Worm (Caenorhabditis elegans): ENCODE data around the gene sup-36.

Gene sup-36

DNA sequence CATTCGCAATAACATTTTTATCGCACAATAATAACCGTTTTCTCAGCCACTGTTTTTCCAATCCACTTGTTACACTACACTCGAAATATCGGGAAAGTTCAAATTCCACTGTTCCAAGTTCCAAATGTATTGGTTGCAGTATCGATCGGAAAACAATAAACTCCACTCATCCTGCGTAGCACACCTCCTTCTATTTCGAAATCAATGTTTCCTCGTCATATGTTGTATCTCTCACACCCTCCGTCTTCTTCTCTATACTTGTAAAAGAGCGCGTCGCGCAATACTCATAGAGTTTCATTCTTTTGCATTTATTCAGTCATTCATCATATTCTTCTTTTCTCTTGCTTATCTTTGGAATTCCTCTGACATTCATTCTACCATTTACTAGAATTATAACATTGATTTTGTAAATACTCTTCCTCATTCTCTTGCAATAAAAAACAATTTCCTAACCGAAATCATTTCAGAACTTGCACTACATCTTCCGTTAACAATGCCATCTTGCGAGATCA is at the start of gene sup-36:
sup-36 (plus strand) TSS at position 462 of the 512 bp plus-strand sequence.
- TF ChIP-seq fos-1 (tag; optimal IDR thresholded peaks at IDR 0.05) (peak; percentile 47), nhr-11 (tag; optimal IDR thresholded peaks at IDR 0.05) (no peak), nhr-129 (tag; optimal IDR thresholded peaks at IDR 0.05) (peak; percentile 62), sma-9 (GFP tag; optimal IDR thresholded peaks at IDR 0.05) (peak; percentile 18), sma-9 (tag; optimal IDR thresholded peaks at IDR 0.05) (no peak), elt-3 (tag; optimal IDR thresholded peaks at IDR 0.05) (no peak), crh-2 (tag; optimal IDR thresholded peaks at IDR 0.05) (peak; percentile 12), C34F6.9 (tag; optimal IDR thresholded peaks at IDR 0.05) (peak; percentile 51), unc-55 (GFP tag; optimal IDR thresholded peaks at IDR 0.05) (peak; percentile 74)

- TF ChIP-seq elt-1 (tag; optimal IDR thresholded peaks at IDR 0.05) (no peak), snpc-4 (tag; optimal IDR thresholded peaks at IDR 0.05) (no peak), ztf-1 (GFP tag; conservative IDR thresholded peaks at IDR 0.05) (no peak), nhr-12 (tag; optimal IDR thresholded peaks at IDR 0.05) (no peak), unc-55 (GFP tag; optimal IDR thresholded peaks at IDR 0.05) (no peak), gmeb-1 (tag; optimal IDR thresholded peaks at IDR 0.05) (no peak), ztf-11 (tag; optimal IDR thresholded peaks at IDR 0.05) (no peak), nhr-23 (tag; optimal IDR thresholded peaks at IDR 0.05) (no peak), ceh-82 (tag; optimal IDR thresholded peaks at IDR 0.05) (no peak), C34F6.9 (tag; optimal IDR thresholded peaks at IDR 0.05) (no peak), alr-1 (tag; optimal IDR thresholded peaks at IDR 0.05) (no peak), blmp-1 (tag; optimal IDR thresholded peaks at IDR 0.05; ENCODE audit: insufficient read depth) (no peak), lin-13 (GFP tag; optimal IDR thresholded peaks at IDR 0.05) (no peak), zag-1 (tag; optimal IDR thresholded peaks at IDR 0.05) (no peak), aly-2 (tag; optimal IDR thresholded peaks at IDR 0.05) (no peak), unc-39 (tag; optimal IDR thresholded peaks at IDR 0.05) (no peak), sem-4 (tag; optimal IDR thresholded peaks at IDR 0.05) (no peak), mbf-1 (tag; optimal IDR thresholded peaks at IDR 0.05) (no peak), ztf-4 (tag; optimal IDR thresholded peaks at IDR 0.05) (no peak)
Measured at ce11 chrIV:6552036-6552435, 49.4 kb upstream of the sup-36 start.

DNA sequence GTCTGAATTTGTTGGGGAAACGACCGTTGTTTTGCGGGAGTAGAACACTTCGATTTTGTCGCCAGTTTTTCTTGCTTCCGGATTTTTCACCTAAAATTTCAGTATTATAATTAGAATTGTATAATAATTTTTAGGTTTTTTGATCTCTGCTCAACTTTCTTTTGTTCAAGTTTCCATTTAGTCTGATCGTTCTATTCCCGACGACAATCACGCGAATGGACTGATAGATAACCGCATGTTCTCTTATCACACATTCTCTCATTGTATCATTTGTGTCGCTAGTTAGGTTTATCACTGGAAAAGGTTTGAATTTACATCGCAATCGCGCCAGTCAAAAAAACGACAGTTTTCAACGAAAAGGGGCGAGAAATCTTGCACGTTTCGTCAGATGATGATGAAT is 46.6 kb upstream of the sup-36 start:
- TF ChIP-seq sma-3 (GFP tag; optimal IDR thresholded peaks at IDR 0.05) = peak; percentile 26
- TF ChIP-seq gmeb-1 (tag; optimal IDR thresholded peaks at IDR 0.05) = peak; percentile 23
- TF ChIP-seq fos-1 (tag; optimal IDR thresholded peaks at IDR 0.05) = peak; percentile 97
- peak; percentile 7 for TF ChIP-seq nhr-129 (tag; optimal IDR thresholded peaks at IDR 0.05)
- TF ChIP-seq sma-9 (GFP tag; optimal IDR thresholded peaks at IDR 0.05) = peak; percentile 83
- TF ChIP-seq sma-9 (tag; optimal IDR thresholded peaks at IDR 0.05) = no peak
- no peak for TF ChIP-seq unc-39 (tag; optimal IDR thresholded peaks at IDR 0.05)
- no peak for TF ChIP-seq mbf-1 (tag; optimal IDR thresholded peaks at IDR 0.05)
- TF ChIP-seq nhr-21 (tag; optimal IDR thresholded peaks at IDR 0.05) = peak; percentile 15
- TF ChIP-seq crh-2 (tag; optimal IDR thresholded peaks at IDR 0.05) = peak; percentile 47
- TF ChIP-seq ama-1 (optimal IDR thresholded peaks at IDR 0.05) = no peak
- peak in 1 of 2 experiments; percentile 17 for TF ChIP-seq lsy-2 (tag; optimal IDR thresholded peaks at IDR 0.05)
- TF ChIP-seq R02D3.7 (tag; optimal IDR thresholded peaks at IDR 0.05) = no peak
- TF ChIP-seq mab-5 (tag; optimal IDR thresholded peaks at IDR 0.05) = no peak

DNA sequence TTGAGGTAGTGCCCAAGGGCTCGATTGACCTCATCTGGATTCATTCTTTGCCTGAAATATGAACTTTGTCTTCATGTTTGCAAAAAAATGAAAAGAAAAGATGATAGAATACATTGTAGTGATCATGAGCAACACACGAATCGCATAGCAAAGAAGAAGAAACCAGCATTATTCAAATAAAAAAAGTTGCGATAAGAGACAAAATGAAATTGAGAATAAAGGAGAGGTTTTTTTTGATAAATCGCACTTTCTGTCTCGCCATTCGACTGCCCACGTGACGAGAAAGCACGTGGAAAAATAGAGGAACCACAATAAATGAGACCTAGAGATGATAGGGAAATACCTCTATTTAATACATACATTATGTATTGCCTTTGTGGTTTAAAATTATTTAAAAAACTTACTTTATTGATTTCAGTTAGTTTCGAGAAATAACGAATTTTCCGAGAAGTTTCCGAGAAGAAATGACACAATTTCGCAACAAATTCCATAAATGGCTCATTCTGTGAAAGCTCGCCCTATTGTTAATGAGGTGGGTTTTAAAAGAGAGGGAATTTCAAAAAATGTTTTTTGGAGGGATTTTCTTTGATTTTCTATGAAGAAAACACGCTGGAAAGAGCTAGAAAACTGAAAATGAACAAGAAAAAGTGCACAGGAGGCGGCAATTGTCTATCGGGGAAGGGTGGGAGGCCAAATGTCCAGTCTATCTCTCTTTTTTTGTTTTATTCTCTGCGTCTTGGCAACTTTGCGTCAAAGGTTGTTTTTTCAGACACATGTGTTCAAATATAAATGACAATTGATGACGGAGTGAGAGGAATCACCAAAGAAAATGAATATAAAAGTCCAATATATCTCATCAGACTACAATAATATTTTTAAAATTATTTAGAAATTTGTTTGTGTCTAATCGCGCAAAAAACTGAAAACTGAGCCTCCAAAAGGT is 45.8 kb upstream of the sup-36 start, which contains the start of gene paqr-1:
paqr-1 (minus strand) TSS at position 51 of the 943 bp plus-strand sequence.
- no peak for TF ChIP-seq mab-5 (tag; optimal IDR thresholded peaks at IDR 0.05)
- peak; percentile 64 for TF ChIP-seq blmp-1 (tag; optimal IDR thresholded peaks at IDR 0.05; ENCODE audit: insufficient read depth)
- TF ChIP-seq crh-2 (tag; optimal IDR thresholded peaks at IDR 0.05) = peak; percentile 14
- no peak for TF ChIP-seq Y55F3AM.14 (GFP tag; optimal IDR thresholded peaks at IDR 0.05)
- TF ChIP-seq mdl-1 (tag; optimal IDR thresholded peaks at IDR 0.05) = peak in 1 of 2 experiments; percentile 40
- no peak for TF ChIP-seq mbf-1 (tag; optimal IDR thresholded peaks at IDR 0.05)
- no peak for TF ChIP-seq nhr-25 (tag; optimal IDR thresholded peaks at IDR 0.05)
- no peak for TF ChIP-seq ztf-1 (GFP tag; conservative IDR thresholded peaks at IDR 0.05)
- no peak for TF ChIP-seq sem-4 (tag; optimal IDR thresholded peaks at IDR 0.05)
- peak; percentile 36 for TF ChIP-seq gmeb-1 (tag; optimal IDR thresholded peaks at IDR 0.05)
- TF ChIP-seq nhr-129 (tag; optimal IDR thresholded peaks at IDR 0.05) = peak; percentile 31
- no peak for TF ChIP-seq zag-1 (tag; optimal IDR thresholded peaks at IDR 0.05)
- no peak for TF ChIP-seq aly-2 (tag; optimal IDR thresholded peaks at IDR 0.05)
- no peak for TF ChIP-seq dmd-4 (tag; optimal IDR thresholded peaks at IDR 0.05)
- TF ChIP-seq lsy-2 (tag; optimal IDR thresholded peaks at IDR 0.05) = peak in 1 of 2 experiments; percentile 51
- TF ChIP-seq nhr-77 (tag; optimal IDR thresholded peaks at IDR 0.05) = no peak
- TF ChIP-seq lin-39 (tag; optimal IDR thresholded peaks at IDR 0.05) = no peak
- no peak for TF ChIP-seq peb-1 (tag; optimal IDR thresholded peaks at IDR 0.05)
- TF ChIP-seq R02D3.7 (tag; optimal IDR thresholded peaks at IDR 0.05) = no peak
- no peak for TF ChIP-seq lin-11 (tag; optimal IDR thresholded peaks at IDR 0.05)
- no peak for TF ChIP-seq nhr-12 (tag; optimal IDR thresholded peaks at IDR 0.05)
- no peak for TF ChIP-seq alr-1 (tag; optimal IDR thresholded peaks at IDR 0.05)
- TF ChIP-seq sma-9 (GFP tag; optimal IDR thresholded peaks at IDR 0.05) = peak; percentile 88
- TF ChIP-seq sma-9 (tag; optimal IDR thresholded peaks at IDR 0.05) = no peak
- TF ChIP-seq ama-1 (optimal IDR thresholded peaks at IDR 0.05) = no peak
- peak; percentile 53 for TF ChIP-seq C34F6.9 (tag; optimal IDR thresholded peaks at IDR 0.05)
- peak; percentile 84 for TF ChIP-seq unc-55 (GFP tag; optimal IDR thresholded peaks at IDR 0.05)
- no peak for TF ChIP-seq nhr-6 (tag; optimal IDR thresholded peaks at IDR 0.05)
- no peak for TF ChIP-seq ztf-4 (tag; optimal IDR thresholded peaks at IDR 0.05)
- TF ChIP-seq sma-3 (GFP tag; optimal IDR thresholded peaks at IDR 0.05) = no peak
- TF ChIP-seq fos-1 (tag; optimal IDR thresholded peaks at IDR 0.05) = peak; percentile 14
- TF ChIP-seq elt-3 (tag; optimal IDR thresholded peaks at IDR 0.05) = no peak

Measured in whole organism, L2 larva.